Worm (Caenorhabditis elegans) whole organism, mixed stage, embryonic: ENCODE results near the gene act-2.

Experiments used
- M03D4.4 ChIP-seq: sonication (generic microtip); optimal IDR thresholded peaks from 2 replicates; lab custom pipeline; 2017; ENCODE audit warnings: mild to moderate bottlenecking, missing genetic modification characterization, missing compliant biosample characterization
- blmp-1 ChIP-seq: fragments of 150-350 bp; optimal IDR thresholded peaks from 2 replicates; lab custom pipeline; 2014; ENCODE audit warnings: missing biosample characterization, missing genetic modification characterization
- ceh-39 ChIP-seq: fragments of 150-350 bp; optimal IDR thresholded peaks from 2 replicates; lab custom pipeline; 2014; ENCODE audit warnings: missing biosample characterization, missing genetic modification characterization
- ceh-83 ChIP-seq: fragments of 200-800 bp; sonication (Bioruptor generic); optimal IDR thresholded peaks from 2 replicates; lab custom pipeline; 2018; ENCODE audit warnings: mild to moderate bottlenecking, missing genetic modification characterization, missing compliant biosample characterization
- ces-1 ChIP-seq: fragments of 150-350 bp; optimal IDR thresholded peaks from 2 replicates; lab custom pipeline; 2014; ENCODE audit warnings: missing biosample characterization, missing genetic modification reagents, missing genetic modification characterization
- cnd-1 ChIP-seq: fragments of 200-800 bp; sonication (Bioruptor generic); optimal IDR thresholded peaks from 2 replicates; lab custom pipeline; 2018; ENCODE audit warnings: mild to moderate bottlenecking, missing genetic modification characterization, missing compliant biosample characterization
- drap-1 ChIP-seq: fragments of 200-800 bp; sonication (Bioruptor generic); optimal IDR thresholded peaks from 3 replicates; lab custom pipeline; 2018; ENCODE audit warnings: mild to moderate bottlenecking, missing genetic modification characterization, missing compliant biosample characterization
- elt-1 ChIP-seq: sonication (generic microtip); optimal IDR thresholded peaks from 2 replicates; lab custom pipeline; 2017; ENCODE audit warnings: missing genetic modification characterization, mild to moderate bottlenecking, missing compliant biosample characterization, antibody characterized with exemption, moderate library complexity, borderline replicate concordance; ENCODE audit not compliant: insufficient read depth
- flh-1 ChIP-seq: fragments of 200-800 bp; sonication (Bioruptor generic); optimal IDR thresholded peaks from 2 replicates; lab custom pipeline; 2018; ENCODE audit warnings: mild to moderate bottlenecking, missing genetic modification characterization, moderate library complexity, missing compliant biosample characterization
- ham-2 ChIP-seq: fragments of 200-800 bp; sonication (Bioruptor generic); optimal IDR thresholded peaks from 2 replicates; lab custom pipeline; 2018; ENCODE audit warnings: mild to moderate bottlenecking, missing genetic modification characterization, missing compliant biosample characterization
- hlh-1 ChIP-seq: fragments of 150-350 bp; optimal IDR thresholded peaks from 2 replicates; lab custom pipeline; 2014; ENCODE audit warnings: missing biosample characterization, missing genetic modification reagents, missing genetic modification characterization
- lin-13 ChIP-seq: fragments of 150-350 bp; optimal IDR thresholded peaks from 2 replicates; lab custom pipeline; 2014; ENCODE audit warnings: missing biosample characterization, missing genetic modification characterization
- lin-32 ChIP-seq: fragments of 200-800 bp; sonication (Bioruptor generic); optimal IDR thresholded peaks from 2 replicates; lab custom pipeline; 2018; ENCODE audit warnings: mild to moderate bottlenecking, missing genetic modification characterization, missing compliant biosample characterization
- lsy-2 ChIP-seq: fragments of 150-350 bp; optimal IDR thresholded peaks from 2 replicates; lab custom pipeline; 2014; ENCODE audit warnings: missing biosample characterization, missing genetic modification characterization
- mab-5 ChIP-seq: fragments of 150-350 bp; optimal IDR thresholded peaks from 2 replicates; lab custom pipeline; 2014; ENCODE audit warnings: missing biosample characterization, missing genetic modification characterization
- mep-1 ChIP-seq: fragments of 150-350 bp; optimal IDR thresholded peaks from 2 replicates; lab custom pipeline; 2017; ENCODE audit warnings: missing biosample characterization, missing genetic modification reagents, missing genetic modification characterization, inconsistent platforms
- mls-2 ChIP-seq: sonication (generic microtip); optimal IDR thresholded peaks from 2 replicates; lab custom pipeline; 2016; ENCODE audit warnings: mild to moderate bottlenecking, missing genetic modification characterization, moderate library complexity, missing compliant biosample characterization
- nhr-12 ChIP-seq: fragments of 150-350 bp; optimal IDR thresholded peaks from 2 replicates; lab custom pipeline; 2014; ENCODE audit warnings: missing biosample characterization, missing genetic modification characterization
- nhr-2 ChIP-seq: fragments of 150-350 bp; optimal IDR thresholded peaks from 2 replicates; lab custom pipeline; 2014; ENCODE audit warnings: missing biosample characterization, missing genetic modification characterization
- nhr-237 ChIP-seq: fragments of 150-350 bp; optimal IDR thresholded peaks from 2 replicates; lab custom pipeline; 2014; ENCODE audit warnings: missing biosample characterization, missing genetic modification characterization
- nhr-28 ChIP-seq: fragments of 150-350 bp; optimal IDR thresholded peaks from 2 replicates; lab custom pipeline; 2014; ENCODE audit warnings: missing biosample characterization, missing genetic modification characterization
- nhr-76 ChIP-seq: sonication (generic microtip); optimal IDR thresholded peaks from 2 replicates; lab custom pipeline; 2017; ENCODE audit warnings: missing biosample characterization, missing genetic modification characterization
- pha-4 ChIP-seq: fragments of 150-350 bp; optimal IDR thresholded peaks from 2 replicates; lab custom pipeline; 2018; ENCODE audit warnings: missing biosample characterization, missing genetic modification reagents, missing genetic modification characterization
- sem-2 ChIP-seq: fragments of 200-800 bp; sonication (Bioruptor generic); optimal IDR thresholded peaks from 2 replicates; lab custom pipeline; 2018; ENCODE audit warnings: mild to moderate bottlenecking, missing genetic modification characterization, missing compliant biosample characterization
- snpc-4 ChIP-seq: fragments of 150-350 bp; optimal IDR thresholded peaks from 2 replicates; lab custom pipeline; 2014; ENCODE audit warnings: missing biosample characterization, missing genetic modification characterization
- tbx-8 ChIP-seq: fragments of 200-800 bp; sonication (Bioruptor generic); optimal IDR thresholded peaks from 2 replicates; lab custom pipeline; 2018; ENCODE audit warnings: mild to moderate bottlenecking, missing genetic modification characterization, moderate library complexity, missing compliant biosample characterization
- unc-120 ChIP-seq: sonication (generic microtip); optimal IDR thresholded peaks from 2 replicates; lab custom pipeline; 2017; ENCODE audit warnings: missing genetic modification characterization, missing compliant biosample characterization; ENCODE audit not compliant: poor library complexity, severe bottlenecking
- unc-39 ChIP-seq: fragments of 150-350 bp; optimal IDR thresholded peaks from 2 replicates; lab custom pipeline; 2014; ENCODE audit warnings: missing biosample characterization, missing genetic modification characterization
- unc-62 ChIP-seq: fragments of 150-350 bp; optimal IDR thresholded peaks from 2 replicates; lab custom pipeline; 2014; ENCODE audit warnings: missing biosample characterization, missing genetic modification reagents, missing genetic modification characterization
- zip-8 ChIP-seq: fragments of 150-350 bp; optimal IDR thresholded peaks from 2 replicates; lab custom pipeline; 2014; ENCODE audit warnings: missing biosample characterization, missing genetic modification characterization
- ztf-11 ChIP-seq: fragments of 150-350 bp; optimal IDR thresholded peaks from 2 replicates; lab custom pipeline; 2014; ENCODE audit warnings: missing biosample characterization, missing genetic modification characterization

The act-2 gene

DNA sequence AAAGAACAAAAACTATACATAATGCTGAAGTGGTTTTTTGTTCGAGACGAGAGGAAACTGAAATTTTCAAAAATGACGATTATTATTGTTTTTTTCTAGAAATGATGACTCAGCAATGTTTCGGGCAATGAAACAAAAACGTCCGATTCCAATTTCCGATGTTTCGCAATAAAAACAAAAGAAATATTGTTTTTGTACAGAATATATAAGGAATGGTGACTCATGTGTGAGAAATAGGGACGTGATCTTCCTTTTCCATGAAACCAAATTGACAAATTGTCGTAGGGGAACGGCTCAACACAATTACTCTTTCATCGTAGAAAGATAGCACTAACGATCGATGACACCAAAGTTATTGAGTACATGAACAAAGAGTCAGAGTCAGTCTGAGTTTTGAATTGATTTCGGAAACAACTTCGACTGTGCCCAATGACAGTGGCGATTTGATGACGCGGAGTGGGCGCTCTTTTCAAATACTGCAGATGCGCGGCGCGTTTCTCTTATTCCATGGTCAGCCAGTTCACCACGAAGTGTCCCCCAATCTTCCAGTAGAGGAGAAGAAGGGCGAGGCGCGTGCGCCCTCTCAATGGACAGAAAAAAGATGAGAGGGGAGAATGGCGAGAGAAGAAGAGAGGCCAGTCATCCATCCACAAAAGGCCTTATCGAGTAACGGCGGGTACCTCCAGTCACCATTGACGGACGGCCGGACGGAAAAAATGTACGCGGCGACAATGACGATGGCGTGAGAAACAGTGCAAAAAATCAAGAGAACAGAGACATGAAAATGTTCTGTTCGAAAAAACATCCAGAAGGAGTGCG lies 2.5 kb downstream of the act-2 start:
- TF ChIP-seq M03D4.4 (tag; lab: Kevin White, UChicago): no peak
- no peak for TF ChIP-seq nhr-2
- no peak for TF ChIP-seq nhr-28 (tag; lab: Kevin White, UChicago)
- TF ChIP-seq unc-120 (tag; lab: Kevin White, UChicago): peak; percentile 8
- TF ChIP-seq drap-1: peak; percentile 3
- TF ChIP-seq mls-2: no peak
- no peak for TF ChIP-seq ceh-83 (GFP tag; lab: Kevin White, UChicago)
- TF ChIP-seq, all 35 proteins: peak for 2

DNA sequence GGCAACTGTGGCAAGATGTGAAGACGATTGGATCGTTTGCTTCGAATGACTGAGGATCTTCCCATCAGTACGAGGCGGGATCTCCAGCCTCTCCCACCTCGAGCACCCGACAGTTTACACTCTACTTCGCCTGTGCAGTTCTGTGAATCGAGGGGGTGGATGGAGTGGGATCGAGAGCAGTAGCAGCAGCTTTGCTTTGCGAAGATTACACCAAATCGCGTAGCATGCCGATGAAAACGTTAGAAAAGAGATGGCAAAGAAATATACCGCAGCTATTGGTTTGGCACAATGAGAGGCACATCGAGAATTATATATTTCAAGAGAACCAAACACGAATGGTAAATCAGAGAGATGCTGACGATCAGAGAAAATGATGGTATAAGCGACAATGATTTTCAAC lies 3.5 kb downstream of the act-2 start, which contains the start of gene act-3:
Gene act-3, minus strand, starts transcription at position 51 of the 400 bp plus-strand sequence.
- TF ChIP-seq pha-4 (tag; lab: Kevin White, UChicago) (peak; percentile 3), hlh-1 (tag; lab: Kevin White, UChicago) (peak; percentile 84), elt-1 (tag; lab: Kevin White, UChicago) (no peak), flh-1 (GFP tag; lab: Kevin White, UChicago) (no peak), unc-39 (tag; lab: Kevin White, UChicago) (no peak), unc-120 (tag; lab: Kevin White, UChicago) (peak; percentile 93), snpc-4 (no peak), ceh-83 (GFP tag; lab: Kevin White, UChicago) (no peak), unc-62 (GFP tag; lab: Kevin White, UChicago) (peak; percentile 6)

DNA sequence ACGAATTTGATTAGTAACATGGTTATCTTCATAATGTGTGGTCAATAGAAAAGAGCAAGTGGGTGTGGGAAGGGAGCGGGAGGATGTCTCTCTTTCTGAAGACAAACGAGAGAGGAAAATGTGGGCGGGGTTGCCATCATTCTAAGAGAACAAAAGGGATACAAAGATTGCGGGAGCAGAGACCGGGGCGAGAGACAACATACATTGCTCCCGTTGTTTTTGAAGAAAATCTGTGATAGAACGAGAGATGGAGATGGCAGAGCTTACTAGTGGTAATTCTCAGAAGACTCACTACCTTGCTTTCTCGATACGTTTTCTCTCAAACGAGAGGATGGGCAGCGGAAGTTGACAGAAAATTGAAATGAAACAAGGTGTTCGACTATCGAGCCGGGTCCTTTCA lies 4.6 kb downstream of the act-2 start:
- TF ChIP-seq blmp-1 (tag; lab: Kevin White, UChicago) (no peak), tbx-8 (GFP tag; lab: Kevin White, UChicago) (no peak), unc-120 (tag; lab: Kevin White, UChicago) (peak; percentile 36), flh-1 (GFP tag; lab: Kevin White, UChicago) (no peak), hlh-1 (tag; lab: Kevin White, UChicago) (no peak), mep-1 (tag; lab: Kevin White, UChicago) (no peak)
- TF ChIP-seq, all 35 proteins: peak for 1

DNA sequence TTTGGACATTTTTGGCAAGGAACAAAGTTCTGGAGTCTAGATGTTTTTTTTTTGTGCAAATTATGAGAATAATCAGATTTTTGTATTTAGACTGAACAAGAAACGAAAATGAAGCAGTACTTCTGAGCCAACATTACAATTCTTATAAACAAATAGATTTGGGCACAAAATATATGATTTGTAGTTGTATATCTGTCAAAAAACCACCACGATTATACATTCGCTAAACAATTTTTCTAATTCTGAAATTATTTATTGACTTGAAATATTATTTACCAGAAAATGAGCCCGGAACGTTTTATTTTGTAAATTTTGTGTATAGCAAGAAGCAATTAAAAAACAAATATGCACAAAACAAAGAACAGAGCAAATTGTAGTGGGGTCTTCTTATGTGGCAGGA lies 6.5 kb downstream of the act-2 start:
- TF ChIP-seq mls-2: no peak
- no peak for TF ChIP-seq mab-5 (tag; lab: Kevin White, UChicago)
- TF ChIP-seq sem-2 (GFP tag; lab: Kevin White, UChicago): no peak
- no peak for TF ChIP-seq unc-39 (tag; lab: Kevin White, UChicago)
- TF ChIP-seq ham-2 (GFP tag; lab: Kevin White, UChicago): no peak
- TF ChIP-seq nhr-12 (tag; lab: Kevin White, UChicago): no peak
- no peak for TF ChIP-seq ceh-39 (tag; lab: Kevin White, UChicago)
- TF ChIP-seq M03D4.4 (tag; lab: Kevin White, UChicago): no peak
- no peak for TF ChIP-seq lsy-2 (tag; lab: Kevin White, UChicago)
- TF ChIP-seq nhr-76 (tag; lab: Kevin White, UChicago): no peak
- TF ChIP-seq pha-4 (tag; lab: Kevin White, UChicago): no peak

DNA sequence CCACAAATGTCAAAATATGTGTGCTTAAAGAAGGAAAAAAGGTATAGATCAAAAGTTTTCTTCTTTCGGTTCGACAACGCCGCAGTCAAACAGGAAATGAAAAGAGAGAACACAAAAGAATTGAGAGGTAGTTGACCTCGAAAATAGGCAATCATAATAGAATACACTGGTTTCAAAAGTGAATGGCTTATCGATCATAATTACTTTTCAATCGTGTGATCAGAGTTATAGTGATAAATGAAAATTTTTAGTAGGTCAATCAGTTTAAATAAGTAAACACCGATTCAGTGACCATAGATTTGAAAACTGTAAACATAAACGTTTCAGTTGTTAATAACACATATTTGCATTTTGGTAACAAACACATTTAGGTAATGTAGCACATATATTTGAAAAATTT lies 7.6 kb downstream of the act-2 start:
- TF ChIP-seq ceh-39 (tag; lab: Kevin White, UChicago): no peak
- TF ChIP-seq lin-32: no peak
- TF ChIP-seq blmp-1 (tag; lab: Kevin White, UChicago): no peak
- TF ChIP-seq ces-1 (GFP tag; lab: Kevin White, UChicago): no peak
- TF ChIP-seq mls-2: no peak
- no peak for TF ChIP-seq pha-4 (tag; lab: Kevin White, UChicago)
- no peak for TF ChIP-seq zip-8 (tag; lab: Kevin White, UChicago)
- no peak for TF ChIP-seq sem-2 (GFP tag; lab: Kevin White, UChicago)
- no peak for TF ChIP-seq ham-2 (GFP tag; lab: Kevin White, UChicago)
- TF ChIP-seq mep-1 (tag; lab: Kevin White, UChicago): no peak
- TF ChIP-seq elt-1 (tag; lab: Kevin White, UChicago): no peak
- TF ChIP-seq tbx-8 (GFP tag; lab: Kevin White, UChicago): no peak
- no peak for TF ChIP-seq lin-13 (tag; lab: Kevin White, UChicago)
- no peak for TF ChIP-seq cnd-1 (tag; lab: Kevin White, UChicago)
- TF ChIP-seq ztf-11 (tag; lab: Kevin White, UChicago): no peak
- no peak for TF ChIP-seq flh-1 (GFP tag; lab: Kevin White, UChicago)
- no peak for TF ChIP-seq nhr-237
- no peak for TF ChIP-seq hlh-1 (tag; lab: Kevin White, UChicago)
- no peak for TF ChIP-seq drap-1
